Fruit fly (Drosophila melanogaster) whole organism: ENCODE results near the gene CG43082.

ENCODE experiments used
- CG8478 ChIP-seq: fragments of >200 bp; optimal IDR thresholded peaks from 2 replicates; lab custom pipeline; 2018; ENCODE audit warnings: inconsistent platforms
- pan ChIP-seq: fragments of >200 bp; optimal IDR thresholded peaks from 2 replicates; lab custom pipeline; 2017
- psq ChIP-seq: fragments of >200 bp; optimal IDR thresholded peaks from 2 replicates; lab custom pipeline; 2017
- usp ChIP-seq: fragments of >200 bp; optimal IDR thresholded peaks from 2 replicates; lab custom pipeline; 2017; ENCODE audit warnings: missing biosample characterization, missing genetic modification characterization, mixed read lengths

DNA sequence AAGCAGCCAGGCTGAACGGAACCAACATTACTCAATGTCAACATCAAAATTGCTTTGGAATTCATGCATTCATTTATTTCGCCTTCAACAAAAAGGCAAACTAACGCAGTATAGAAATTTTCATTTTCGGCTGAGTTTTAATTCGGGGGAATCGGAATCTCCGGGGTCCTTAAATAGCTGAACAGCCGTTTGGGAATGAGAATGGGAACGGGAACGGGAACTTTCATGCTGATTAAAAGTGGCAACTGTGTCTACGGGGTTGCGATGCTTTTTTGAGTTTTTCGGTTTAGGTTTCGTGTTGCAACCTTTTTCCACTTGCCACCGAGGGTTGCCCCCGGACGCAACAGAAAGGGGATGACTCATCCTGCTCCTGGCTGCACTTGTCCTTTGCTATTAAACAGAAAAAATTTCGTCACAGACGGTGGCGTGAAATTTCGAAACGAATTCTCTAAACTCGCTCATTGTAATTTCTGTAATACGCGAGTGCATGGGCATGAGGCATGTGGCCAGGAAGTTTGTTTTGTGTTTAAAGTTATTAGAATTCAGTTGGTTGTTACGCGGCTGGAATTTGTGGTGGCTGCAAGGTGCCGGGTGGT, 2.6 kb downstream of the CG43082 start:
- TF ChIP-seq usp (GFP tag; lab: Kevin White, UChicago) (no peak), pan (lab: Kevin White, UChicago) (no peak), psq (lab: Kevin White, UChicago) (no peak), CG8478 (lab: Kevin White, UChicago) (no peak)
